Worm (Caenorhabditis elegans): ENCODE data around the gene BE10.4.

ce11 chrIII:12836742-12837285 is 23.5 kb downstream of the BE10.4 start:
- TF ChIP-seq nhr-28 (tag; optimal IDR thresholded peaks at IDR 0.05): no peak
- TF ChIP-seq ztf-4 (tag; optimal IDR thresholded peaks at IDR 0.05): no peak
- TF ChIP-seq fkh-4 (tag; optimal IDR thresholded peaks at IDR 0.05; ENCODE audit: borderline replicate concordance): no peak
- no peak for TF ChIP-seq unc-130 (tag; optimal IDR thresholded peaks at IDR 0.05)
- no peak for TF ChIP-seq aha-1 (tag; optimal IDR thresholded peaks at IDR 0.05)
- TF ChIP-seq skn-1 (tag; optimal IDR thresholded peaks at IDR 0.05): no peak
- TF ChIP-seq egl-27 (tag; optimal IDR thresholded peaks at IDR 0.05): no peak
- TF ChIP-seq unc-62 (GFP tag; optimal IDR thresholded peaks at IDR 0.05): no peak
- no peak for TF ChIP-seq fos-1 (tag; optimal IDR thresholded peaks at IDR 0.05)

Data from whole organism, L1 larva.